Worm (Caenorhabditis elegans) whole organism, early embryonic: ENCODE measurements around the gene srw-117.

Experiments
- B0310.2 ChIP-seq: sonication (generic microtip); optimal IDR thresholded peaks from 2 replicates; lab custom pipeline; 2016; ENCODE audit warnings: mild to moderate bottlenecking, missing genetic modification characterization, missing compliant biosample characterization
- ama-1 ChIP-seq: fragments of 150-350 bp; optimal IDR thresholded peaks from 2 replicates; lab custom pipeline; 2014
- ceh-13 ChIP-seq: fragments of 200-800 bp; sonication (Bioruptor generic); optimal IDR thresholded peaks from 2 replicates; lab custom pipeline; 2018; ENCODE audit warnings: mild to moderate bottlenecking, missing genetic modification characterization, missing compliant biosample characterization
- flt-1 ChIP-seq: fragments of 200-800 bp; sonication (Bioruptor generic); IDR thresholded peaks from 2 replicates; pipeline ENCODE4 v1.3.6; 2022; ENCODE audit warnings: missing genetic modification characterization, missing compliant biosample characterization
- hmg-4 ChIP-seq: fragments of 200-800 bp; sonication (Bioruptor generic); optimal IDR thresholded peaks from 2 replicates; lab custom pipeline; 2018; ENCODE audit warnings: mild to moderate bottlenecking, missing genetic modification characterization, missing compliant biosample characterization
- pes-1 ChIP-seq: fragments of 200-800 bp; sonication (Bioruptor generic); IDR thresholded peaks from 2 replicates; pipeline ENCODE4 v1.3.6; 2022; ENCODE audit warnings: missing genetic modification reagents, missing genetic modification characterization, missing compliant biosample characterization
- sea-1 ChIP-seq: fragments of 200-800 bp; sonication (Bioruptor generic); conservative IDR thresholded peaks from 2 replicates; pipeline ENCODE4 v1.3.6; 2022; ENCODE audit warnings: missing genetic modification characterization, missing compliant biosample characterization
- tbx-11 ChIP-seq: fragments of 200-800 bp; sonication (Bioruptor generic); IDR thresholded peaks from 2 replicates; pipeline ENCODE4 v1.3.6; 2022; ENCODE audit warnings: missing genetic modification characterization, missing compliant biosample characterization
- tbx-37 ChIP-seq: fragments of 200-800 bp; sonication (Bioruptor generic); conservative IDR thresholded peaks from 2 replicates; pipeline ENCODE4 v1.3.6; 2022; ENCODE audit warnings: missing genetic modification reagents, missing genetic modification characterization, missing compliant biosample characterization

- no peak for TF ChIP-seq tbx-37 (GFP tag; lab: Robert Waterston, UW)
- no peak for TF ChIP-seq ceh-13 (GFP tag; lab: Kevin White, UChicago)
- TF ChIP-seq sea-1, result no peak
- TF ChIP-seq ama-1 (lab: Kevin White, UChicago), result no peak
- no peak for TF ChIP-seq hmg-4 (GFP tag; lab: Kevin White, UChicago)
- no peak for TF ChIP-seq tbx-11 (GFP tag; lab: Robert Waterston, UW)
- no peak for TF ChIP-seq flt-1
- no peak for TF ChIP-seq B0310.2 (tag; lab: Kevin White, UChicago)
- TF ChIP-seq pes-1, result no peak
These were observed 49.1 kb upstream of the srw-117 start, which contains the start of gene irld-38 for ce11 chrV:3032343-3032742.
